Fruit fly (Drosophila melanogaster): ENCODE results near the gene janA.

- TF ChIP-seq psq (optimal IDR thresholded peaks at IDR 0.05) (no peak), CG8478 (optimal IDR thresholded peaks at IDR 0.05) (no peak)
Observed at dm6 chr3R:30030061-30030460, 9.3 kb downstream of the janA start.
